Fruit fly (Drosophila melanogaster) whole organism, wandering third instar larva: Measurements from ENCODE around the gene CG8202.

Source experiments
- Abd-B ChIP-seq: fragments of >200 bp; optimal IDR thresholded peaks from 2 replicates; lab custom pipeline; 2017; ENCODE audit warnings: missing biosample characterization, missing genetic modification characterization
- CG32264 ChIP-seq: fragments of 200-800 bp; sonication (Bioruptor generic); optimal IDR thresholded peaks from 2 replicates; lab custom pipeline; 2016; ENCODE audit warnings: missing biosample characterization, missing genetic modification characterization
- CG9705 ChIP-seq: fragments of 200-800 bp; sonication (Bioruptor generic); optimal IDR thresholded peaks from 2 replicates; lab custom pipeline; 2018; ENCODE audit warnings: missing biosample characterization, mild to moderate bottlenecking, missing genetic modification characterization
- CrebA ChIP-seq: fragments of 200-800 bp; sonication (Bioruptor generic); optimal IDR thresholded peaks from 2 replicates; lab custom pipeline; 2016; ENCODE audit warnings: missing biosample characterization, mild to moderate bottlenecking, missing genetic modification characterization, borderline replicate concordance
- Dfd ChIP-seq: fragments of >200 bp; optimal IDR thresholded peaks from 2 replicates; lab custom pipeline; 2017; ENCODE audit warnings: missing biosample characterization, missing genetic modification characterization
- Dif ChIP-seq: fragments of 200-275, 200-300 bp; sonication (Bioruptor generic); optimal IDR thresholded peaks from 2 replicates; lab custom pipeline; 2018; ENCODE audit warnings: missing biosample characterization, missing genetic modification characterization; ENCODE audit not compliant: partially characterized antibody
- GATAd ChIP-seq: sonication (Bioruptor generic); optimal IDR thresholded peaks from 2 replicates; lab custom pipeline; 2016; ENCODE audit warnings: missing biosample characterization, missing genetic modification characterization
- Hnf4 ChIP-seq: fragments of 200-800 bp; sonication (Bioruptor generic); optimal IDR thresholded peaks from 2 replicates; lab custom pipeline; 2016; ENCODE audit warnings: missing biosample characterization, mild to moderate bottlenecking, missing genetic modification characterization
- Hr78 ChIP-seq: fragments of >200 bp; optimal IDR thresholded peaks from 2 replicates; lab custom pipeline; 2017; ENCODE audit warnings: missing biosample characterization, missing genetic modification characterization
- Hr83 ChIP-seq: fragments of 200-300 bp; sonication (Bioruptor generic); optimal IDR thresholded peaks from 2 replicates; lab custom pipeline; 2016; ENCODE audit warnings: missing biosample characterization, mild to moderate bottlenecking, missing genetic modification characterization, moderate library complexity; ENCODE audit not compliant: poor library complexity, severe bottlenecking
- Jra ChIP-seq: sonication (Bioruptor generic); optimal IDR thresholded peaks from 2 replicates; lab custom pipeline; 2016; ENCODE audit warnings: missing biosample characterization, missing genetic modification characterization
- Myc ChIP-seq: fragments of >200 bp; optimal IDR thresholded peaks from 2 replicates; lab custom pipeline; 2017
- N ChIP-seq: fragments of >200 bp; optimal IDR thresholded peaks from 2 replicates; lab custom pipeline; 2018; ENCODE audit warnings: missing biosample characterization, missing external identifiers, missing genetic modification characterization
- OdsH ChIP-seq: fragments of 200-800 bp; sonication (Bioruptor generic); optimal IDR thresholded peaks from 2 replicates; lab custom pipeline; 2016; ENCODE audit warnings: missing biosample characterization, mild to moderate bottlenecking, missing genetic modification characterization
- Rel ChIP-seq, 2 experiments: fragments of 200-800 bp; sonication (Bioruptor generic) in 1 of 2; optimal IDR thresholded peaks; 2 replicates in 1 of 2; 3 replicates in 1 of 2; lab custom pipeline; 2016 to 2019; ENCODE audit warnings: mild to moderate bottlenecking in 2 of 2, missing biosample characterization in 2 of 2, missing genetic modification characterization in 2 of 2, moderate library complexity in 1 of 2
- Sp1 ChIP-seq: fragments of 200-800 bp; sonication (Bioruptor generic); optimal IDR thresholded peaks from 3 replicates; lab custom pipeline; 2019; ENCODE audit warnings: missing biosample characterization, mild to moderate bottlenecking, missing genetic modification characterization, moderate library complexity
- Vsx2 ChIP-seq: fragments of 200-300, 225-300 bp; sonication (Bioruptor generic); optimal IDR thresholded peaks from 2 replicates; lab custom pipeline; 2018; ENCODE audit warnings: missing biosample characterization, missing genetic modification characterization; ENCODE audit not compliant: partially characterized antibody
- brk ChIP-seq: fragments of 200-800 bp; sonication (Bioruptor generic); optimal IDR thresholded peaks from 2 replicates; lab custom pipeline; 2016; ENCODE audit warnings: missing biosample characterization, mild to moderate bottlenecking, missing genetic modification characterization
- dl ChIP-seq, 2 experiments: fragments of 175-275, 200-275 bp in 1 of 2; fragments of 200-275 bp in 1 of 2; sonication (Bioruptor generic); optimal IDR thresholded peaks; lab custom pipeline; 2018; ENCODE audit warnings: mild to moderate bottlenecking in 2 of 2, missing biosample characterization in 2 of 2, missing genetic modification characterization in 2 of 2, moderate library complexity in 2 of 2; ENCODE audit not compliant: partially characterized antibody in 2 of 2, insufficient read depth in 1 of 2
- dmrt93B ChIP-seq: fragments of 200-800 bp; sonication (Bioruptor generic); optimal IDR thresholded peaks from 2 replicates; lab custom pipeline; 2018; ENCODE audit warnings: missing biosample characterization, mild to moderate bottlenecking, missing genetic modification characterization
- dsf ChIP-seq: sonication (Bioruptor generic); optimal IDR thresholded peaks from 2 replicates; lab custom pipeline; 2016; ENCODE audit warnings: missing biosample characterization, missing genetic modification characterization, borderline replicate concordance
- ey ChIP-seq: fragments of 200-800 bp; sonication (Bioruptor generic); optimal IDR thresholded peaks from 2 replicates; lab custom pipeline; 2016; ENCODE audit warnings: missing biosample characterization, missing genetic modification characterization
- fru ChIP-seq: fragments of 200-800 bp; sonication (Bioruptor generic); optimal IDR thresholded peaks from 3 replicates; lab custom pipeline; 2016; ENCODE audit warnings: missing biosample characterization, mild to moderate bottlenecking, missing genetic modification characterization
- jim ChIP-seq: fragments of 175-275, 200-325 bp; sonication (Bioruptor generic); optimal IDR thresholded peaks from 2 replicates; lab custom pipeline; 2016; ENCODE audit warnings: missing biosample characterization, mild to moderate bottlenecking, missing genetic modification characterization
- lola ChIP-seq: fragments of >200 bp; optimal IDR thresholded peaks from 2 replicates; lab custom pipeline; 2017; ENCODE audit warnings: missing biosample characterization, missing genetic modification characterization
- psq ChIP-seq: fragments of 200-800 bp; sonication (Bioruptor generic); optimal IDR thresholded peaks from 3 replicates; lab custom pipeline; 2017; ENCODE audit warnings: missing biosample characterization, mild to moderate bottlenecking, missing genetic modification characterization, moderate library complexity
- rgr ChIP-seq: fragments of 200-800 bp; sonication (Bioruptor generic); optimal IDR thresholded peaks from 3 replicates; lab custom pipeline; 2016; ENCODE audit warnings: missing biosample characterization, mild to moderate bottlenecking, missing genetic modification characterization
- sv ChIP-seq: fragments of 200-800 bp; sonication (Bioruptor generic); optimal IDR thresholded peaks from 3 replicates; lab custom pipeline; 2016; ENCODE audit warnings: missing biosample characterization, missing genetic modification characterization
- usp ChIP-seq: fragments of >200 bp; optimal IDR thresholded peaks from 2 replicates; lab custom pipeline; 2017; ENCODE audit warnings: missing biosample characterization, missing genetic modification characterization
- woc ChIP-seq: sonication (Bioruptor generic); optimal IDR thresholded peaks from 2 replicates; lab custom pipeline; 2016; ENCODE audit warnings: missing biosample characterization, mild to moderate bottlenecking, missing genetic modification characterization

CG8202 gene

dm6 chr3R:8684328-8685177, 47.3 kb upstream of the CG8202 start, which contains the start of gene CG44227:
Gene CG44227 (minus strand): TSS chr3R:8685176.
- TF ChIP-seq Dfd (GFP tag; lab: Kevin White, UChicago) (no peak), fru (no peak), jim (GFP tag; lab: Kevin White, UChicago) (no peak), Hr78 (GFP tag; lab: Kevin White, UChicago) (no peak), ey (GFP tag; lab: Kevin White, UChicago) (no peak), Jra (no peak), Hnf4 (GFP tag; lab: Kevin White, UChicago) (no peak), usp (GFP tag; lab: Kevin White, UChicago) (no peak), Dif (GFP tag; lab: Kevin White, UChicago) (no peak), dmrt93B (GFP tag; lab: Kevin White, UChicago) (no peak)

dm6 chr3R:8686446-8686845, 45.4 kb upstream of the CG8202 start:
- TF ChIP-seq jim (GFP tag; lab: Kevin White, UChicago), result no peak

dm6 chr3R:8694110-8694826, 37.6 kb upstream of the CG8202 start:
- TF ChIP-seq OdsH (no peak), Sp1 (GFP tag; lab: Kevin White, UChicago) (peak; percentile 79), lola (GFP tag; lab: Kevin White, UChicago) (no peak), CG9705 (no peak), fru (no peak), CrebA (GFP tag; lab: Kevin White, UChicago) (peak; percentile 39), brk (GFP tag; lab: Kevin White, UChicago) (no peak), dmrt93B (GFP tag; lab: Kevin White, UChicago) (no peak), GATAd (GFP tag; lab: Kevin White, UChicago) (no peak), Abd-B (GFP tag; lab: Kevin White, UChicago) (no peak)

- TF ChIP-seq Hr83 (GFP tag; lab: Kevin White, UChicago) (no peak), Vsx2 (no peak), Myc (no peak)
- TF ChIP-seq, all 38 proteins: peak for 0
Observed at dm6 chr3R:8697772-8698259, 34.1 kb upstream of the CG8202 start, which contains the start of gene hb. Gene hb (minus strand): TSS chr3R:8697822.

dm6 chr3R:8699230-8699629, 32.7 kb upstream of the CG8202 start:
- no peak for TF ChIP-seq CG32264
- no peak for TF ChIP-seq CrebA (GFP tag; lab: Kevin White, UChicago)
- no peak for TF ChIP-seq ey (GFP tag; lab: Kevin White, UChicago)
- no peak for TF ChIP-seq GATAd (GFP tag; lab: Kevin White, UChicago)

- TF ChIP-seq N (GFP tag; lab: Kevin White, UChicago), result no peak
- no peak for TF ChIP-seq fru
- TF ChIP-seq dmrt93B (GFP tag; lab: Kevin White, UChicago), result no peak
- TF ChIP-seq psq (GFP tag; lab: Kevin White, UChicago), result no peak
- no peak for TF ChIP-seq Jra
- no peak for TF ChIP-seq sv (GFP tag; lab: Kevin White, UChicago)
- TF ChIP-seq Sp1 (GFP tag; lab: Kevin White, UChicago), result no peak
- no peak for TF ChIP-seq woc (GFP tag; lab: Kevin White, UChicago)
- TF ChIP-seq brk (GFP tag; lab: Kevin White, UChicago), result no peak
- no peak for TF ChIP-seq dl (GFP tag; optimal IDR thresholded peaks at IDR 0.05; lab: Kevin White, UChicago; ENCODE audit: insufficient read depth in 1 of 2, partially characterized antibody in 2 of 2)
- no peak for TF ChIP-seq Vsx2
- TF ChIP-seq dsf (GFP tag; lab: Kevin White, UChicago), result no peak
- TF ChIP-seq Myc, result no peak
- TF ChIP-seq Rel (GFP tag; optimal IDR thresholded peaks at IDR 0.05; lab: Kevin White, UChicago), result no peak
- TF ChIP-seq Rel (tag; optimal IDR thresholded peaks at IDR 0.05; lab: Kevin White, UChicago), result no peak
- no peak for TF ChIP-seq Abd-B (GFP tag; lab: Kevin White, UChicago)
- TF ChIP-seq OdsH, result no peak
- TF ChIP-seq rgr, result no peak
- TF ChIP-seq, all 38 proteins: peak for 0
Observed at dm6 chr3R:8700660-8701059, 31.2 kb upstream of the CG8202 start.
